Worm (Caenorhabditis elegans) whole organism, L2 larva: ENCODE measurements around the gene C18E9.7.

Experiments
- Y55F3AM.14 ChIP-seq: fragments of 200-800 bp; sonication (Bioruptor generic); optimal IDR thresholded peaks from 2 replicates; lab custom pipeline; 2018; ENCODE audit warnings: mild to moderate bottlenecking, missing genetic modification characterization, missing compliant biosample characterization
- ZK546.5 ChIP-seq: sonication (generic microtip); optimal IDR thresholded peaks from 2 replicates; lab custom pipeline; 2017; ENCODE audit warnings: missing biosample characterization, missing genetic modification characterization
- mdl-1 ChIP-seq, 2 experiments: fragments of 150-350 bp in 1 of 2; sonication (generic microtip) in 1 of 2; optimal IDR thresholded peaks; 2 replicates each; lab custom pipeline; 2017; ENCODE audit warnings: missing biosample characterization in 2 of 2, missing genetic modification characterization in 2 of 2
- nhr-6 ChIP-seq: fragments of 150-350 bp; optimal IDR thresholded peaks from 2 replicates; lab custom pipeline; 2014; ENCODE audit warnings: missing biosample characterization, missing genetic modification characterization
- zag-1 ChIP-seq: fragments of 150-350 bp; optimal IDR thresholded peaks from 2 replicates; lab custom pipeline; 2014; ENCODE audit warnings: missing biosample characterization, missing genetic modification characterization

- TF ChIP-seq Y55F3AM.14 (no peak), ZK546.5 (tag; lab: Kevin White, UChicago) (no peak), nhr-6 (tag; lab: Kevin White, UChicago) (no peak), zag-1 (tag; lab: Kevin White, UChicago) (no peak), mdl-1 (tag; optimal IDR thresholded peaks at IDR 0.05; lab: Kevin White, UChicago) (no peak)
Measured at ce11 chrII:8929771-8930170, 52.8 kb downstream of the C18E9.7 start, which contains the start of gene mrpl-50.
